Fruit fly (Drosophila melanogaster) Kc167 (cell line): ENCODE results near the gene eIF3e.

ENCODE experiments used
- Myc ChIP-seq: fragments of >200 bp; optimal IDR thresholded peaks from 2 replicates; lab custom pipeline; 2017; ENCODE audit warnings: missing external identifiers
- Sin3A ChIP-seq: fragments of >200 bp; optimal IDR thresholded peaks from 2 replicates; lab custom pipeline; 2018; ENCODE audit warnings: missing external identifiers
- h ChIP-seq: fragments of >200 bp; optimal IDR thresholded peaks from 3 replicates; lab custom pipeline; 2018; ENCODE audit warnings: missing external identifiers
- insv ChIP-seq: fragments of >200 bp; optimal IDR thresholded peaks from 3 replicates; lab custom pipeline; 2018; ENCODE audit warnings: missing external identifiers
- psq ChIP-seq: fragments of >200 bp; optimal IDR thresholded peaks from 2 replicates; lab custom pipeline; 2017; ENCODE audit warnings: missing external identifiers
- ttk ChIP-seq: sonication (Bioruptor generic); optimal IDR thresholded peaks from 2 replicates; lab custom pipeline; 2017; ENCODE audit warnings: missing external identifiers

DNA sequence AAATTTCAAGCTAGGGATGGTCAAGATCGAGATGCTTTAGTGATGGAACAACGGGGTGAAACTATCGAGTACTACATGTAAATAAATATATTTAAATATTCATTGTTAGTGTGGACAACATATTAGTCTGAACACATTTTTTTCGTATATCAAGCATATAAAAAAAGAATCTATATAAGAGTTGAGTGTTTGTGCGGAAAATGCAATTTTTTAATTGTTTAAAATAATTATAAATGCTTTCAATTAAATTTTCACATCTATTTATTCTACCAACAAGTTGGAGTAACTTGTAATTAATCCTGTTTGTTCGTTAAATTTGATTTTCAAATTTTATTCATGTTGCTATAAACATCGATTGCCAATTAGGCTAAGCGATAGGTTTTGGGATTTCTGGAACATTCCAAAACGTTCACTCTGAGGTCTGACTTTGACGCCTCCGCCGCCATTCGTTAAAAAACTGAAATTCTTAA lies 7.0 kb downstream of the eIF3e start, which contains the start of the genes mus302 and CG9705:
- no peak for TF ChIP-seq h (lab: Kevin White, UChicago)
- no peak for TF ChIP-seq insv (lab: Kevin White, UChicago)
- TF ChIP-seq Sin3A (lab: Kevin White, UChicago) = no peak
- no peak for TF ChIP-seq psq (lab: Kevin White, UChicago)
- TF ChIP-seq ttk (lab: Kevin White, UChicago) = no peak
- no peak for TF ChIP-seq Myc (lab: Kevin White, UChicago)
